Fruit fly (Drosophila melanogaster) whole organism, embryonic: ENCODE measurements around the gene Sf3b3.

Experiments
- Aef1 ChIP-seq: fragments of 200-800 bp; sonication (Bioruptor generic); IDR thresholded peaks from 3 replicates; pipeline ENCODE4 v1.3.6; 2022; ENCODE audit warnings: missing biosample characterization, missing genetic modification characterization
- Blimp-1 ChIP-seq: fragments of 200-800 bp; sonication (Bioruptor generic); optimal IDR thresholded peaks from 3 replicates; lab custom pipeline; 2018; ENCODE audit warnings: missing biosample characterization, missing genetic modification characterization, mild to moderate bottlenecking, moderate library complexity, missing genetic modification reagents
- CG10209 ChIP-seq: fragments of 200-800 bp; sonication (Bioruptor generic); optimal IDR thresholded peaks from 3 replicates; lab custom pipeline; 2017; ENCODE audit warnings: missing biosample characterization, mild to moderate bottlenecking, missing genetic modification characterization, missing genetic modification reagents
- CG11456 ChIP-seq: fragments of 200-800 bp; sonication (Bioruptor generic); IDR thresholded peaks from 3 replicates; pipeline ENCODE4 v1.3.6; 2022; ENCODE audit warnings: missing biosample characterization, missing genetic modification characterization
- CG12071 ChIP-seq: fragments of 200-800 bp; sonication (Bioruptor generic); optimal IDR thresholded peaks from 3 replicates; lab custom pipeline; 2018; ENCODE audit warnings: missing biosample characterization, mild to moderate bottlenecking, missing genetic modification characterization
- CG12391 ChIP-seq: fragments of 200-800 bp; sonication (Bioruptor generic); optimal IDR thresholded peaks from 3 replicates; lab custom pipeline; 2018; ENCODE audit warnings: missing biosample characterization, mild to moderate bottlenecking, missing genetic modification characterization, moderate library complexity
- CG13894 ChIP-seq: fragments of 200-800 bp; sonication (Bioruptor generic); optimal IDR thresholded peaks from 3 replicates; lab custom pipeline; 2018; ENCODE audit warnings: missing biosample characterization, mild to moderate bottlenecking, missing genetic modification characterization, moderate library complexity
- CG15479 ChIP-seq: fragments of 200-800 bp; sonication (Bioruptor generic); optimal IDR thresholded peaks from 3 replicates; lab custom pipeline; 2019; ENCODE audit warnings: missing biosample characterization, mild to moderate bottlenecking, missing genetic modification characterization, moderate library complexity
- CG15601 ChIP-seq: fragments of 200-800 bp; sonication (Bioruptor generic); optimal IDR thresholded peaks from 3 replicates; lab custom pipeline; 2019; ENCODE audit warnings: missing biosample characterization, mild to moderate bottlenecking, missing genetic modification characterization, moderate library complexity
- CG17568 ChIP-seq: fragments of 200-800 bp; sonication (Bioruptor generic); optimal IDR thresholded peaks from 2 replicates; lab custom pipeline; 2018; ENCODE audit warnings: missing biosample characterization, mild to moderate bottlenecking, missing genetic modification characterization, moderate library complexity
- CG2202 ChIP-seq: fragments of 200-800 bp; sonication (Bioruptor generic); optimal IDR thresholded peaks from 2 replicates; lab custom pipeline; 2018; ENCODE audit warnings: missing biosample characterization, mild to moderate bottlenecking, missing genetic modification characterization
- CG30020 ChIP-seq: fragments of 200-800 bp; optimal IDR thresholded peaks from 2 replicates; lab custom pipeline; 2019; ENCODE audit warnings: missing biosample characterization, mild to moderate bottlenecking, missing genetic modification characterization, moderate library complexity
- CG30431 ChIP-seq: fragments of 200-800 bp; sonication (Bioruptor generic); optimal IDR thresholded peaks from 2 replicates; lab custom pipeline; 2017; ENCODE audit warnings: missing biosample characterization, missing genetic modification characterization
- CG34376 ChIP-seq: fragments of 200-800 bp; sonication (Bioruptor generic); optimal IDR thresholded peaks from 2 replicates; lab custom pipeline; 2018; ENCODE audit warnings: missing biosample characterization, mild to moderate bottlenecking, missing genetic modification characterization
- CG3726 ChIP-seq: fragments of 200-800 bp; sonication (Bioruptor generic); IDR thresholded peaks from 3 replicates; pipeline ENCODE4, ENCODE4 v1.3.6; 2022; ENCODE audit warnings: missing biosample characterization, missing genetic modification characterization
- CG3995 ChIP-seq: fragments of 200-800 bp; sonication (Bioruptor generic); optimal IDR thresholded peaks from 3 replicates; lab custom pipeline; 2016; ENCODE audit warnings: missing biosample characterization, missing genetic modification characterization
- CG4282 ChIP-seq: fragments of 200-800 bp; sonication (Bioruptor generic); optimal IDR thresholded peaks from 2 replicates; lab custom pipeline; 2016; ENCODE audit warnings: missing biosample characterization, missing genetic modification characterization
- CG4328 ChIP-seq: fragments of 200-800 bp; sonication (Bioruptor generic); optimal IDR thresholded peaks from 3 replicates; lab custom pipeline; 2017; ENCODE audit warnings: missing biosample characterization, missing genetic modification reagents, missing genetic modification characterization
- CG4854 ChIP-seq: fragments of 200-800 bp; sonication (Bioruptor generic); optimal IDR thresholded peaks from 2 replicates; lab custom pipeline; 2016; ENCODE audit warnings: missing biosample characterization, missing genetic modification characterization, inconsistent platforms
- CG7271 ChIP-seq: fragments of 200-800 bp; sonication (Bioruptor generic); optimal IDR thresholded peaks from 2 replicates; lab custom pipeline; 2018; ENCODE audit warnings: missing biosample characterization, mild to moderate bottlenecking, missing genetic modification characterization, moderate library complexity
- CG7556 ChIP-seq: fragments of 200-800 bp; sonication (Bioruptor generic); optimal IDR thresholded peaks from 2 replicates; lab custom pipeline; 2017; ENCODE audit warnings: missing biosample characterization, mild to moderate bottlenecking, missing genetic modification characterization
- CG9437 ChIP-seq: fragments of 200-800 bp; sonication (Bioruptor generic); optimal IDR thresholded peaks from 2 replicates; lab custom pipeline; 2018; ENCODE audit warnings: missing biosample characterization, mild to moderate bottlenecking, missing genetic modification characterization
- Deaf1 ChIP-seq: fragments of 200-800 bp; optimal IDR thresholded peaks from 3 replicates; lab custom pipeline; 2019; ENCODE audit warnings: missing biosample characterization, mild to moderate bottlenecking, missing genetic modification characterization, moderate library complexity
- Dek ChIP-seq: fragments of 200-800 bp; sonication (Bioruptor generic); optimal IDR thresholded peaks from 3 replicates; lab custom pipeline; 2019; ENCODE audit warnings: missing biosample characterization, mild to moderate bottlenecking, missing genetic modification characterization, moderate library complexity
- Dp ChIP-seq: fragments of 200-800 bp; sonication (Bioruptor generic); optimal IDR thresholded peaks from 2 replicates; lab custom pipeline; 2018; ENCODE audit warnings: missing biosample characterization, mild to moderate bottlenecking, missing genetic modification characterization, moderate library complexity
- ERR ChIP-seq: fragments of 200-800 bp; sonication (Bioruptor generic); optimal IDR thresholded peaks from 2 replicates; lab custom pipeline; 2016; ENCODE audit warnings: missing biosample characterization, missing genetic modification characterization
- HLH54F ChIP-seq: fragments of 200-800 bp; sonication (Bioruptor generic); optimal IDR thresholded peaks from 3 replicates; lab custom pipeline; 2016; ENCODE audit warnings: missing biosample characterization, missing genetic modification characterization
- Hmx ChIP-seq: fragments of 200-800 bp; sonication (Bioruptor generic); optimal IDR thresholded peaks from 2 replicates; lab custom pipeline; 2016; ENCODE audit warnings: missing biosample characterization, missing genetic modification characterization
- MESR4 ChIP-seq: fragments of 200-800 bp; sonication (Bioruptor generic); optimal IDR thresholded peaks from 2 replicates; lab custom pipeline; 2018; ENCODE audit warnings: missing biosample characterization, mild to moderate bottlenecking, missing genetic modification characterization, moderate library complexity
- Mrtf ChIP-seq: fragments of 200-800 bp; sonication (Bioruptor generic); IDR thresholded peaks from 3 replicates; pipeline ENCODE4 v1.3.6; 2022; ENCODE audit warnings: missing biosample characterization, missing genetic modification characterization
- Scr ChIP-seq: fragments of 200-800 bp; sonication (Bioruptor generic); IDR thresholded peaks from 2 replicates; pipeline ENCODE4 v1.3.6; 2022; ENCODE audit warnings: missing biosample characterization, missing genetic modification characterization; ENCODE audit not compliant: partially characterized antibody
- YL-1 ChIP-seq: fragments of 200-800 bp; sonication (Bioruptor generic); optimal IDR thresholded peaks from 3 replicates; lab custom pipeline; 2017; ENCODE audit warnings: missing biosample characterization, mild to moderate bottlenecking, missing genetic modification characterization
- bbx ChIP-seq: fragments of 200-800 bp; sonication (Bioruptor generic); IDR thresholded peaks from 2 replicates; pipeline ENCODE4 v1.3.6; 2022; ENCODE audit warnings: missing biosample characterization, missing genetic modification characterization; ENCODE audit not compliant: partially characterized antibody
- bsh ChIP-seq, 2 experiments: fragments of 200-800 bp; sonication (Bioruptor generic); optimal IDR thresholded peaks; 2 replicates each; lab custom pipeline; 2017 to 2018; ENCODE audit warnings: mild to moderate bottlenecking in 2 of 2, missing biosample characterization in 2 of 2, missing genetic modification characterization in 2 of 2, moderate library complexity in 1 of 2
- fd64A ChIP-seq: fragments of 200-800 bp; sonication (Bioruptor generic); optimal IDR thresholded peaks from 3 replicates; lab custom pipeline; 2018; ENCODE audit warnings: missing biosample characterization, mild to moderate bottlenecking, missing genetic modification characterization
- fd96Cb ChIP-seq: fragments of 200-800 bp; sonication (Bioruptor generic); optimal IDR thresholded peaks from 2 replicates; lab custom pipeline; 2018; ENCODE audit warnings: missing biosample characterization, mild to moderate bottlenecking, missing genetic modification characterization, moderate library complexity
- ftz-f1 ChIP-seq: fragments of 200-800 bp; sonication (Bioruptor generic); optimal IDR thresholded peaks from 2 replicates; lab custom pipeline; 2016; ENCODE audit warnings: missing biosample characterization, missing genetic modification characterization
- gce ChIP-seq: fragments of 200-800 bp; sonication (Bioruptor generic); IDR thresholded peaks from 3 replicates; pipeline ENCODE4 v1.3.6; 2022; ENCODE audit warnings: missing biosample characterization, missing genetic modification characterization
- grau ChIP-seq: fragments of 200-800 bp; optimal IDR thresholded peaks from 3 replicates; lab custom pipeline; 2019; ENCODE audit warnings: missing biosample characterization, mild to moderate bottlenecking, missing genetic modification characterization, moderate library complexity
- gsb ChIP-seq: fragments of 200-800 bp; sonication (Bioruptor generic); IDR thresholded peaks from 2 replicates; pipeline ENCODE4 v1.3.6; 2022; ENCODE audit warnings: missing biosample characterization, missing genetic modification characterization
- mam ChIP-seq: fragments of 200-800 bp; sonication (Bioruptor generic); optimal IDR thresholded peaks from 3 replicates; lab custom pipeline; 2016; ENCODE audit warnings: missing biosample characterization, missing genetic modification characterization
- nerfin-1 ChIP-seq: fragments of 200-800 bp; sonication (Bioruptor generic); optimal IDR thresholded peaks from 3 replicates; lab custom pipeline; 2019; ENCODE audit warnings: missing biosample characterization, mild to moderate bottlenecking, missing genetic modification characterization, moderate library complexity
- oc ChIP-seq: fragments of 200-800 bp; sonication (Bioruptor generic); optimal IDR thresholded peaks from 2 replicates; lab custom pipeline; 2018; ENCODE audit warnings: missing biosample characterization, mild to moderate bottlenecking, missing genetic modification characterization, moderate library complexity
- phol ChIP-seq: fragments of 200-800 bp; sonication (Bioruptor generic); optimal IDR thresholded peaks from 3 replicates; lab custom pipeline; 2018; ENCODE audit warnings: missing biosample characterization, mild to moderate bottlenecking, missing genetic modification characterization, moderate library complexity
- ranshi ChIP-seq: fragments of 200-800 bp; sonication (Bioruptor generic); IDR thresholded peaks from 2 replicates; pipeline ENCODE4 v1.3.6; 2022; ENCODE audit warnings: missing biosample characterization, missing genetic modification characterization
- sd ChIP-seq: fragments of 200-800 bp; sonication (Bioruptor generic); optimal IDR thresholded peaks from 3 replicates; lab custom pipeline; 2018; ENCODE audit warnings: missing biosample characterization, mild to moderate bottlenecking, missing genetic modification characterization, moderate library complexity
- seq ChIP-seq: fragments of 200-800 bp; sonication (Bioruptor generic); IDR thresholded peaks from 2 replicates; pipeline ENCODE4 v1.3.6; 2022; ENCODE audit warnings: missing biosample characterization, missing genetic modification characterization
- sna ChIP-seq: fragments of 200-800 bp; sonication (Bioruptor generic); IDR thresholded peaks from 2 replicates; pipeline ENCODE4 v1.3.6; 2022; ENCODE audit warnings: missing biosample characterization, missing genetic modification characterization; ENCODE audit not compliant: partially characterized antibody
- tin ChIP-seq: fragments of 200-800 bp; sonication (Bioruptor generic); optimal IDR thresholded peaks from 3 replicates; lab custom pipeline; 2016; ENCODE audit warnings: missing biosample characterization, missing genetic modification characterization
- tup ChIP-seq: fragments of 200-800 bp; sonication (Bioruptor generic); optimal IDR thresholded peaks from 2 replicates; lab custom pipeline; 2016; ENCODE audit warnings: missing biosample characterization, mild to moderate bottlenecking, missing genetic modification characterization, moderate library complexity

The Sf3b3 gene

dm6 chr3L:835455-836034 is 2.4 kb upstream of the Sf3b3 start, which contains the start of gene CG42554 (continued):
- no peak for TF ChIP-seq bsh (GFP tag; optimal IDR thresholded peaks at IDR 0.05; lab: Kevin White, UChicago)
- no peak for TF ChIP-seq CG4282 (GFP tag; lab: Kevin White, UChicago)
- TF ChIP-seq gsb (GFP tag; lab: Robert Waterston, UW) = no peak
- no peak for TF ChIP-seq CG10209 (GFP tag; lab: Kevin White, UChicago)
- TF ChIP-seq tup = no peak
- peak; percentile 45 for TF ChIP-seq MESR4 (GFP tag; lab: Kevin White, UChicago)
- TF ChIP-seq CG11456 (GFP tag; lab: Robert Waterston, UW) = no peak
- TF ChIP-seq bbx (GFP tag; lab: Robert Waterston, UW) = peak; percentile 26; the same call in 1 of the 2 replicates
- no peak for TF ChIP-seq gce (GFP tag; lab: Robert Waterston, UW)
- peak; percentile 88 for TF ChIP-seq Dp
- no peak for TF ChIP-seq CG4328 (GFP tag; lab: Kevin White, UChicago)
- TF ChIP-seq Blimp-1 (GFP tag; lab: Kevin White, UChicago) = peak; percentile 90
- TF ChIP-seq CG15601 (tag; lab: Kevin White, UChicago) = no peak
- no peak for TF ChIP-seq CG13894 (tag; lab: Kevin White, UChicago)
- no peak for TF ChIP-seq Aef1 (GFP tag; lab: Robert Waterston, UW)
- TF ChIP-seq CG3726 = no peak
- TF ChIP-seq YL-1 (GFP tag; lab: Kevin White, UChicago) = peak; percentile 69
- no peak for TF ChIP-seq CG30020 (tag; lab: Kevin White, UChicago)
- TF ChIP-seq ranshi (GFP tag; lab: Robert Waterston, UW) = no peak
- TF ChIP-seq ftz-f1 = no peak
- no peak for TF ChIP-seq sna (GFP tag; lab: Robert Waterston, UW)
- TF ChIP-seq CG15479 (GFP tag; lab: Kevin White, UChicago) = no peak
- no peak for TF ChIP-seq CG12391 (tag; lab: Kevin White, UChicago)
- no peak for TF ChIP-seq mam (GFP tag; lab: Kevin White, UChicago)
- TF ChIP-seq Dek (tag; lab: Kevin White, UChicago) = no peak
- TF ChIP-seq CG30431 (GFP tag; lab: Kevin White, UChicago) = no peak
- TF ChIP-seq Mrtf (GFP tag; lab: Robert Waterston, UW) = no peak
- no peak for TF ChIP-seq CG12071 (GFP tag; lab: Kevin White, UChicago)
- no peak for TF ChIP-seq HLH54F
- TF ChIP-seq oc (tag; lab: Kevin White, UChicago) = no peak
- no peak for TF ChIP-seq CG7556 (GFP tag; lab: Kevin White, UChicago)
- peak; percentile 62 for TF ChIP-seq Scr (GFP tag; lab: Robert Waterston, UW)
- TF ChIP-seq Hmx = no peak
- no peak for TF ChIP-seq nerfin-1 (tag; lab: Kevin White, UChicago)
- no peak for TF ChIP-seq CG9437
- TF ChIP-seq CG34376 = no peak
- no peak for TF ChIP-seq CG3995 (GFP tag; lab: Kevin White, UChicago)
- no peak for TF ChIP-seq ERR (GFP tag; lab: Kevin White, UChicago)
- TF ChIP-seq phol = peak; percentile 8
- TF ChIP-seq tin (GFP tag; lab: Kevin White, UChicago) = no peak
- no peak for TF ChIP-seq fd64A (GFP tag; lab: Kevin White, UChicago)
- TF ChIP-seq CG4854 (GFP tag; lab: Kevin White, UChicago) = no peak
- TF ChIP-seq sd = no peak
- no peak for TF ChIP-seq seq (GFP tag; lab: Robert Waterston, UW)
- TF ChIP-seq fd96Cb (tag; lab: Kevin White, UChicago) = no peak
- TF ChIP-seq CG17568 (GFP tag; lab: Kevin White, UChicago) = no peak
- no peak for TF ChIP-seq Deaf1 (tag; lab: Kevin White, UChicago)
- no peak for TF ChIP-seq CG2202 (tag; lab: Kevin White, UChicago)
- no peak for TF ChIP-seq CG7271
- TF ChIP-seq grau (tag; lab: Kevin White, UChicago) = no peak
